Worm (Caenorhabditis elegans): ENCODE data around the gene str-149.

- TF ChIP-seq ceh-9 (tag; optimal IDR thresholded peaks at IDR 0.05) (no peak), nhr-12 (tag; optimal IDR thresholded peaks at IDR 0.05) (no peak), snpc-4 (tag; optimal IDR thresholded peaks at IDR 0.05) (no peak), mdl-1 (tag; optimal IDR thresholded peaks at IDR 0.05) (no peak), ztf-11 (tag; optimal IDR thresholded peaks at IDR 0.05) (no peak), ama-1 (optimal IDR thresholded peaks at IDR 0.05) (no peak), nhr-23 (tag; optimal IDR thresholded peaks at IDR 0.05) (no peak), lsy-12 (tag; optimal IDR thresholded peaks at IDR 0.05) (no peak), jun-1 (tag; optimal IDR thresholded peaks at IDR 0.05) (no peak), tbx-2 (tag; optimal IDR thresholded peaks at IDR 0.05) (no peak), nhr-77 (tag; optimal IDR thresholded peaks at IDR 0.05) (no peak)
These were observed 47.6 kb downstream of the str-149 start, which contains the start of gene Y70C5A.3 for ce11 chrV:16620874-16621273.

All from whole organism, L3 larva.